Worm (Caenorhabditis elegans): Measurements from ENCODE around the gene srz-63.

srz-63 gene

ce11 chrII:1320987-1321807 is 42.7 kb downstream of the srz-63 start, which contains the start of gene vig-1:
TSS of gene vig-1 (plus strand) at chrII:1321037.
- no peak for TF ChIP-seq dmd-4 (tag; optimal IDR thresholded peaks at IDR 0.05)
- TF ChIP-seq unc-55 (GFP tag; optimal IDR thresholded peaks at IDR 0.05): no peak
- TF ChIP-seq crh-2 (tag; optimal IDR thresholded peaks at IDR 0.05): no peak
- no peak for TF ChIP-seq mbf-1 (tag; optimal IDR thresholded peaks at IDR 0.05)
- TF ChIP-seq sem-4 (tag; optimal IDR thresholded peaks at IDR 0.05): no peak
- no peak for TF ChIP-seq ztf-11 (tag; optimal IDR thresholded peaks at IDR 0.05)
- no peak for TF ChIP-seq peb-1 (tag; optimal IDR thresholded peaks at IDR 0.05)
- TF ChIP-seq R02D3.7 (tag; optimal IDR thresholded peaks at IDR 0.05): no peak
- no peak for TF ChIP-seq nhr-23 (tag; optimal IDR thresholded peaks at IDR 0.05)
- TF ChIP-seq sma-9 (GFP tag; optimal IDR thresholded peaks at IDR 0.05): no peak
- TF ChIP-seq sma-9 (tag; optimal IDR thresholded peaks at IDR 0.05): no peak
- TF ChIP-seq blmp-1 (tag; optimal IDR thresholded peaks at IDR 0.05; ENCODE audit: insufficient read depth): no peak

DNA sequence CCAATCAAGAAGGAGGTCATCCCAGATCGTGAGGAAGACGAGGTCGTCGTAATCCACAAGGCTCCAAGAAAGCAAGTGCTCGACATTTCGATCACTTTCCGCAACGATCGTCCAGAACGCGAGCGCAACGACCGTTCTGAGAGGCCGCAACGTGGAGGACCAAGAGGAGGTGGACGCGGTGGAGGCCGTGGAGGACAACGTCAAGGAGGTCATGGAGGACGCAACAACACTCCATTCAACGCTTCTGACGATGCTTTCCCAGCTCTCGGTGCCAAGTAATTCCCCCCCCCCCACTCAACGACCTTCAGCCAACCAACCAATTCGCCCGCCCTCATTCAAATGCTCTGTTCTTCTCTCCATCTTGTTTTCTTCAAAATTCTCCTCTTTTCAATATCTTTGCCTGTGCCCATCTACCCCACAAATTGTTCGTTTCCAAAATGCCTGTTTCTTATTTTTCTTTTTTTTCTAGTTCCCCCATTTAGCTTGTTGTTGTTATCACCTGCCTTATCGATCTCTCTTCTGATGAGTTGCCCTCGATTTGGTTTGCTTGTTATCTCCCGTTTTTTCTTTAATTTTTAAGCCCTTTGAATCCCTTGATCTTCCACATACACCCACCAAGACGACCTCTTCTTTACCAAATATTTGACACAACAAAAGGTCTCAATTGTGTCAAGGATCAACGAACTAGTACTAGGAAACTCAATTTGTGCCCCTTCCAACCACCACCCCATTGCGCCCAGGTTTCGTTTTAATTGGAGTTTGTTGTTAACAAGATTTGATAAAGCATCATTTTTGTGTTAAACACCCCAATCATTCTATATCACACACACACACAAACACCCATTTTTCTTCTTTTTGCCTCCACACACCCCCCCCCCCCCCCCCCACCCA is 44.1 kb downstream of the srz-63 start:
- no peak for TF ChIP-seq unc-39 (tag; optimal IDR thresholded peaks at IDR 0.05)
- no peak for TF ChIP-seq ama-1 (optimal IDR thresholded peaks at IDR 0.05)
- no peak for TF ChIP-seq zag-1 (tag; optimal IDR thresholded peaks at IDR 0.05)
- no peak for TF ChIP-seq ceh-16 (tag; optimal IDR thresholded peaks at IDR 0.05)

ce11 chrII:1323190-1323651 is 44.8 kb downstream of the srz-63 start:
- no peak for TF ChIP-seq Y55F3AM.14 (GFP tag; optimal IDR thresholded peaks at IDR 0.05)
- no peak for TF ChIP-seq sma-3 (GFP tag; optimal IDR thresholded peaks at IDR 0.05)
- peak; percentile 37 for TF ChIP-seq crh-2 (tag; optimal IDR thresholded peaks at IDR 0.05)
- TF ChIP-seq peb-1 (tag; optimal IDR thresholded peaks at IDR 0.05): no peak
- no peak for TF ChIP-seq nhr-12 (tag; optimal IDR thresholded peaks at IDR 0.05)
- no peak for TF ChIP-seq nhr-25 (tag; optimal IDR thresholded peaks at IDR 0.05)
- TF ChIP-seq ztf-1 (GFP tag; conservative IDR thresholded peaks at IDR 0.05): no peak
- TF ChIP-seq lsy-2 (tag; optimal IDR thresholded peaks at IDR 0.05): peak; percentile 21 to 58
- no peak for TF ChIP-seq ceh-16 (tag; optimal IDR thresholded peaks at IDR 0.05)
- TF ChIP-seq snpc-4 (tag; optimal IDR thresholded peaks at IDR 0.05): no peak
- TF ChIP-seq R02D3.7 (tag; optimal IDR thresholded peaks at IDR 0.05): no peak
- TF ChIP-seq zag-1 (tag; optimal IDR thresholded peaks at IDR 0.05): peak; percentile 11
- TF ChIP-seq ZK546.5 (tag; optimal IDR thresholded peaks at IDR 0.05): no peak
- TF ChIP-seq nhr-129 (tag; optimal IDR thresholded peaks at IDR 0.05): no peak
- TF ChIP-seq nhr-11 (tag; optimal IDR thresholded peaks at IDR 0.05): no peak
- TF ChIP-seq nhr-6 (tag; optimal IDR thresholded peaks at IDR 0.05): no peak
- no peak for TF ChIP-seq blmp-1 (tag; optimal IDR thresholded peaks at IDR 0.05; ENCODE audit: insufficient read depth)
- no peak for TF ChIP-seq skn-1 (tag; optimal IDR thresholded peaks at IDR 0.05)
- TF ChIP-seq lin-11 (tag; optimal IDR thresholded peaks at IDR 0.05): no peak
- TF ChIP-seq sma-9 (GFP tag; optimal IDR thresholded peaks at IDR 0.05): peak; percentile 29
- no peak for TF ChIP-seq sma-9 (tag; optimal IDR thresholded peaks at IDR 0.05)
- TF ChIP-seq gmeb-1 (tag; optimal IDR thresholded peaks at IDR 0.05): no peak
- no peak for TF ChIP-seq sem-4 (tag; optimal IDR thresholded peaks at IDR 0.05)
- no peak for TF ChIP-seq elt-1 (tag; optimal IDR thresholded peaks at IDR 0.05)
- TF ChIP-seq egl-27 (tag; optimal IDR thresholded peaks at IDR 0.05): no peak
- TF ChIP-seq unc-39 (tag; optimal IDR thresholded peaks at IDR 0.05): no peak
- TF ChIP-seq ama-1 (optimal IDR thresholded peaks at IDR 0.05): no peak
- no peak for TF ChIP-seq fos-1 (tag; optimal IDR thresholded peaks at IDR 0.05)
- TF ChIP-seq nhr-237 (tag; optimal IDR thresholded peaks at IDR 0.05): no peak
- TF ChIP-seq mab-5 (tag; optimal IDR thresholded peaks at IDR 0.05): peak; percentile 13
- TF ChIP-seq nhr-21 (tag; optimal IDR thresholded peaks at IDR 0.05): no peak
- no peak for TF ChIP-seq ztf-11 (tag; optimal IDR thresholded peaks at IDR 0.05)
- no peak for TF ChIP-seq lin-39 (tag; optimal IDR thresholded peaks at IDR 0.05)
- TF ChIP-seq nhr-77 (tag; optimal IDR thresholded peaks at IDR 0.05): no peak
- TF ChIP-seq aly-2 (tag; optimal IDR thresholded peaks at IDR 0.05): no peak
- no peak for TF ChIP-seq ceh-82 (tag; optimal IDR thresholded peaks at IDR 0.05)
- no peak for TF ChIP-seq mdl-1 (tag; optimal IDR thresholded peaks at IDR 0.05)
- no peak for TF ChIP-seq nhr-10 (tag; optimal IDR thresholded peaks at IDR 0.05)
- peak; percentile 93 for TF ChIP-seq unc-55 (GFP tag; optimal IDR thresholded peaks at IDR 0.05)
- TF ChIP-seq lin-13 (GFP tag; optimal IDR thresholded peaks at IDR 0.05): peak; percentile 58
- peak; percentile 72 for TF ChIP-seq C34F6.9 (tag; optimal IDR thresholded peaks at IDR 0.05)
- TF ChIP-seq mbf-1 (tag; optimal IDR thresholded peaks at IDR 0.05): no peak
- no peak for TF ChIP-seq ztf-4 (tag; optimal IDR thresholded peaks at IDR 0.05)
- TF ChIP-seq nhr-23 (tag; optimal IDR thresholded peaks at IDR 0.05): no peak

Measured in whole organism, L2 larva.